ENCODE assay signal across 4 worm cellular contexts in the genomic region with DNA sequence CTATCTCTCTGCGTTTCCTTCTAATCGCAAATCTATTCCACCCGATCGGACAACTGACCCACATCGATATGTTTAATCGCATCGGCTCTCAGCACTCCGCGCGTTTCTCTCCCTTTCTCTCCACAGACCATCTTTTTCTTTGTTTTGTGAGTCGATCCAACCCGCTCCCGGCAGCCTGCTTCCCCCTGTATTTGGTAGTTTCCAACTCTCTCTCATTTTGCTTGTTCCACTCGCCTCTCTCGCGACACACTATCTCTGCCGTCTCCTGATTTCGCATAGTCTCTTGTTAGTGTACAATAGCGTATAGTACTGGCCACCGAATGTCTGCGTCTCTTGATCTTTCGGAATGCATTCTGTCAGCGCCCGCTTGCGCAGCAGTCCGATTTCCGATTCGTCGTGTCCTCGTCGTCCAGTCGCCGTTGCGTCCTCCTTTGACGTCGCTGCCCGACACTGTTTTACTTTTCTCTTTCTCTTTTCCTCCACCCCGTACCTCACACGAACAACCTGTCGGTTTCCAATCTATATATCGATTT.
A peak's percentile ranks its signal among the peaks of the same experiment; 100 is the strongest.
TF ChIP-seq lines count a peak whose summit lies in the region.

No protein-coding gene starts in this region.

TF ChIP-seq in whole organism, L2 larva, 48 proteins besides CTCF, POLR2A, EP300 and RAD21 (continues in another document):
- TF ChIP-seq alr-1 (tag; optimal IDR thresholded peaks at IDR 0.05; lab: Kevin White, UChicago), result no peak
- no peak for TF ChIP-seq nhr-12 (tag; optimal IDR thresholded peaks at IDR 0.05; lab: Kevin White, UChicago)
- TF ChIP-seq snpc-4 (tag; optimal IDR thresholded peaks at IDR 0.05; lab: Kevin White, UChicago), result no peak
- TF ChIP-seq C34F6.9 (tag; optimal IDR thresholded peaks at IDR 0.05; lab: Kevin White, UChicago), result peak; percentile 25
- TF ChIP-seq mbf-1 (tag; optimal IDR thresholded peaks at IDR 0.05; lab: Kevin White, UChicago), result no peak
- no peak for TF ChIP-seq nhr-77 (tag; optimal IDR thresholded peaks at IDR 0.05; lab: Kevin White, UChicago)
- TF ChIP-seq lsy-2 (tag; optimal IDR thresholded peaks at IDR 0.05; lab: Kevin White, UChicago), result peak in 1 of 2 experiments; percentile 28
- TF ChIP-seq unc-55 (GFP tag; optimal IDR thresholded peaks at IDR 0.05; lab: Kevin White, UChicago), result no peak
- no peak for TF ChIP-seq nhr-6 (tag; optimal IDR thresholded peaks at IDR 0.05; lab: Kevin White, UChicago)
- peak; percentile 79 for TF ChIP-seq sma-3 (GFP tag; optimal IDR thresholded peaks at IDR 0.05; lab: Kevin White, UChicago)
- TF ChIP-seq crh-2 (tag; optimal IDR thresholded peaks at IDR 0.05; lab: Kevin White, UChicago), result peak; percentile 53
- no peak for TF ChIP-seq dmd-4 (tag; optimal IDR thresholded peaks at IDR 0.05; lab: Kevin White, UChicago)
- TF ChIP-seq blmp-1 (tag; optimal IDR thresholded peaks at IDR 0.05; lab: Kevin White, UChicago; ENCODE audit: insufficient read depth), result peak; percentile 30
- TF ChIP-seq ceh-82 (tag; optimal IDR thresholded peaks at IDR 0.05; lab: Kevin White, UChicago), result no peak
- no peak for TF ChIP-seq unc-39 (tag; optimal IDR thresholded peaks at IDR 0.05; lab: Kevin White, UChicago)
- TF ChIP-seq elt-1 (tag; optimal IDR thresholded peaks at IDR 0.05; lab: Kevin White, UChicago), result no peak
- TF ChIP-seq fos-1 (tag; optimal IDR thresholded peaks at IDR 0.05; lab: Kevin White, UChicago), result peak; percentile 44
- no peak for TF ChIP-seq ztf-1 (GFP tag; conservative IDR thresholded peaks at IDR 0.05; lab: Robert Waterston, UW)
- no peak for TF ChIP-seq ztf-4 (tag; optimal IDR thresholded peaks at IDR 0.05; lab: Kevin White, UChicago)
- TF ChIP-seq ztf-11 (tag; optimal IDR thresholded peaks at IDR 0.05; lab: Kevin White, UChicago), result no peak
- no peak for TF ChIP-seq zag-1 (tag; optimal IDR thresholded peaks at IDR 0.05; lab: Kevin White, UChicago)
- TF ChIP-seq nhr-10 (tag; optimal IDR thresholded peaks at IDR 0.05; lab: Kevin White, UChicago), result no peak

TF ChIP-seq in whole organism, L4 larva, 104 proteins besides CTCF, POLR2A, EP300 and RAD21 (continues in another document):
- TF ChIP-seq fos-1 (tag; optimal IDR thresholded peaks at IDR 0.05; lab: Kevin White, UChicago) (no peak), hlh-30 (tag; optimal IDR thresholded peaks at IDR 0.05; lab: Kevin White, UChicago; ENCODE audit: insufficient read depth) (peak; percentile 50), D1046.2 (GFP tag; IDR thresholded peaks at IDR 0.05; lab: Robert Waterston, UW) (0 out of 2 replicates have a peak, but pooled peaks have one; percentile 55), egl-27 (tag; optimal IDR thresholded peaks at IDR 0.05; lab: Kevin White, UChicago) (no peak), mxl-3 (GFP tag; optimal IDR thresholded peaks at IDR 0.05; lab: Kevin White, UChicago) (peak; percentile 61), zip-11 (GFP tag; IDR thresholded peaks at IDR 0.05; lab: Robert Waterston, UW) (no peak), nhr-28 (tag; optimal IDR thresholded peaks at IDR 0.05; lab: Kevin White, UChicago) (peak; percentile 56), nhr-48 (tag; optimal IDR thresholded peaks at IDR 0.05; lab: Kevin White, UChicago) (no peak), snpc-4 (tag; optimal IDR thresholded peaks at IDR 0.05; lab: Kevin White, UChicago) (no peak), nhr-25 (tag; optimal IDR thresholded peaks at IDR 0.05; lab: Kevin White, UChicago; ENCODE audit: borderline replicate concordance, insufficient read depth) (peak; percentile 50), R02D3.7 (tag; optimal IDR thresholded peaks at IDR 0.05; lab: Kevin White, UChicago) (no peak), mxl-2 (GFP tag; conservative IDR thresholded peaks at IDR 0.05; lab: Robert Waterston, UW) (no peak), pha-4 (GFP tag; IDR thresholded peaks at IDR 0.05; lab: Robert Waterston, UW) (no peak; the same call in 1 of the 2 replicates), pha-4 (tag; optimal IDR thresholded peaks at IDR 0.05; lab: Kevin White, UChicago) (no peak), ces-1 (GFP tag; optimal IDR thresholded peaks at IDR 0.05; lab: Kevin White, UChicago) (no peak), F26F4.8 (GFP tag; conservative IDR thresholded peaks at IDR 0.05; lab: Robert Waterston, UW) (no peak), zip-2 (tag; optimal IDR thresholded peaks at IDR 0.05; lab: Kevin White, UChicago) (no peak), ceh-28 (tag; optimal IDR thresholded peaks at IDR 0.05; lab: Kevin White, UChicago) (peak; percentile 51), F10B5.3 (tag; optimal IDR thresholded peaks at IDR 0.05; lab: Kevin White, UChicago) (no peak), tra-1 (GFP tag; IDR thresholded peaks at IDR 0.05; lab: Robert Waterston, UW) (no peak), rbr-2 (tag; optimal IDR thresholded peaks at IDR 0.05; lab: Kevin White, UChicago) (peak; percentile 33), nhr-237 (tag; optimal IDR thresholded peaks at IDR 0.05; lab: Kevin White, UChicago) (no peak)

TF ChIP-seq in whole organism, late embryonic, 69 proteins besides CTCF, POLR2A, EP300 and RAD21 (continues in another document):
- peak; percentile 28 for TF ChIP-seq sox-2 (GFP tag; IDR thresholded peaks at IDR 0.05; lab: Robert Waterston, UW)
- TF ChIP-seq eyg-1 (tag; optimal IDR thresholded peaks at IDR 0.05; lab: Kevin White, UChicago), result peak; percentile 14
- no peak for TF ChIP-seq dmd-4 (tag; optimal IDR thresholded peaks at IDR 0.05; lab: Kevin White, UChicago; ENCODE audit: borderline replicate concordance)
- TF ChIP-seq tbx-2 (tag; optimal IDR thresholded peaks at IDR 0.05; lab: Kevin White, UChicago), result peak; percentile 60
- TF ChIP-seq C38D4.7 (GFP tag; optimal IDR thresholded peaks at IDR 0.05; lab: Kevin White, UChicago), result no peak
- TF ChIP-seq F13H6.1 (tag; optimal IDR thresholded peaks at IDR 0.05; lab: Kevin White, UChicago), result peak; percentile 68
- TF ChIP-seq elt-2 (tag; optimal IDR thresholded peaks at IDR 0.05; lab: Kevin White, UChicago), result no peak
- TF ChIP-seq rnt-1 (tag; optimal IDR thresholded peaks at IDR 0.05; lab: Kevin White, UChicago), result peak; percentile 3
- TF ChIP-seq zip-5 (tag; optimal IDR thresholded peaks at IDR 0.05; lab: Kevin White, UChicago), result no peak
- no peak for TF ChIP-seq pag-3 (tag; optimal IDR thresholded peaks at IDR 0.05; lab: Kevin White, UChicago; ENCODE audit: borderline replicate concordance)
- TF ChIP-seq elt-4 (tag; optimal IDR thresholded peaks at IDR 0.05; lab: Kevin White, UChicago), result no peak
- no peak for TF ChIP-seq pha-2 (tag; optimal IDR thresholded peaks at IDR 0.05; lab: Kevin White, UChicago)
- TF ChIP-seq pros-1 (tag; optimal IDR thresholded peaks at IDR 0.05; lab: Kevin White, UChicago), result no peak
- TF ChIP-seq ceh-30 (tag; optimal IDR thresholded peaks at IDR 0.05; lab: Kevin White, UChicago), result no peak
- TF ChIP-seq hlh-6 (tag; optimal IDR thresholded peaks at IDR 0.05; lab: Kevin White, UChicago), result no peak
- no peak for TF ChIP-seq ama-1 (optimal IDR thresholded peaks at IDR 0.05; lab: Kevin White, UChicago)
- peak; percentile 5 for TF ChIP-seq madf-2 (tag; optimal IDR thresholded peaks at IDR 0.05; lab: Kevin White, UChicago)
- TF ChIP-seq che-1 (tag; optimal IDR thresholded peaks at IDR 0.05; lab: Kevin White, UChicago), result no peak
- no peak for TF ChIP-seq K09A11.1 (tag; optimal IDR thresholded peaks at IDR 0.05; lab: Kevin White, UChicago; ENCODE audit: insufficient read depth)
- no peak for TF ChIP-seq ceh-48 (tag; optimal IDR thresholded peaks at IDR 0.05; lab: Kevin White, UChicago)
- TF ChIP-seq hlh-15 (tag; optimal IDR thresholded peaks at IDR 0.05; lab: Kevin White, UChicago), result no peak
- no peak for TF ChIP-seq ceh-45 (GFP tag; IDR thresholded peaks at IDR 0.05; lab: Robert Waterston, UW)
- peak; percentile 14 for TF ChIP-seq C08G9.2 (tag; optimal IDR thresholded peaks at IDR 0.05; lab: Kevin White, UChicago)
- TF ChIP-seq fax-1 (tag; optimal IDR thresholded peaks at IDR 0.05; lab: Kevin White, UChicago), result no peak

TF ChIP-seq in whole organism, mixed stage, embryonic, 35 proteins besides CTCF, POLR2A, EP300 and RAD21:
- TF ChIP-seq ztf-11 (tag; optimal IDR thresholded peaks at IDR 0.05; lab: Kevin White, UChicago) (peak; percentile 22), unc-120 (tag; optimal IDR thresholded peaks at IDR 0.05; lab: Kevin White, UChicago; ENCODE audit: poor library complexity, severe bottlenecking) (peak; percentile 86), unc-62 (GFP tag; optimal IDR thresholded peaks at IDR 0.05; lab: Kevin White, UChicago) (peak; percentile 30), mep-1 (tag; optimal IDR thresholded peaks at IDR 0.05; lab: Kevin White, UChicago) (peak; percentile 21), nhr-2 (tag; optimal IDR thresholded peaks at IDR 0.05; lab: Kevin White, UChicago) (no peak), lin-13 (tag; optimal IDR thresholded peaks at IDR 0.05; lab: Kevin White, UChicago) (peak; percentile 3), bed-3 (GFP tag; optimal IDR thresholded peaks at IDR 0.05; lab: Kevin White, UChicago) (no peak), mls-2 (tag; optimal IDR thresholded peaks at IDR 0.05; lab: Kevin White, UChicago) (peak; percentile 11), nhr-237 (tag; optimal IDR thresholded peaks at IDR 0.05; lab: Kevin White, UChicago) (peak; percentile 29), elt-1 (tag; optimal IDR thresholded peaks at IDR 0.05; lab: Kevin White, UChicago; ENCODE audit: borderline replicate concordance, insufficient read depth) (no peak), snpc-4 (tag; optimal IDR thresholded peaks at IDR 0.05; lab: Kevin White, UChicago) (no peak), sptf-1 (tag; optimal IDR thresholded peaks at IDR 0.05; lab: Kevin White, UChicago) (peak; percentile 25), ceh-83 (GFP tag; optimal IDR thresholded peaks at IDR 0.05; lab: Kevin White, UChicago) (no peak), cnd-1 (tag; optimal IDR thresholded peaks at IDR 0.05; lab: Kevin White, UChicago) (peak; percentile 42), ham-2 (GFP tag; optimal IDR thresholded peaks at IDR 0.05; lab: Kevin White, UChicago) (peak; percentile 98), pha-4 (tag; optimal IDR thresholded peaks at IDR 0.05; lab: Kevin White, UChicago) (peak; percentile 32), ceh-39 (tag; optimal IDR thresholded peaks at IDR 0.05; lab: Kevin White, UChicago) (peak; percentile 23), hlh-1 (tag; optimal IDR thresholded peaks at IDR 0.05; lab: Kevin White, UChicago) (peak; percentile 87), drap-1 (GFP tag; optimal IDR thresholded peaks at IDR 0.05; lab: Kevin White, UChicago) (peak; percentile 12)
TF ChIP-seq in whole organism, mixed stage, embryonic: peak in this region for 14.
